Worm (Caenorhabditis elegans): Measurements from ENCODE around the gene trr-1.

DNA sequence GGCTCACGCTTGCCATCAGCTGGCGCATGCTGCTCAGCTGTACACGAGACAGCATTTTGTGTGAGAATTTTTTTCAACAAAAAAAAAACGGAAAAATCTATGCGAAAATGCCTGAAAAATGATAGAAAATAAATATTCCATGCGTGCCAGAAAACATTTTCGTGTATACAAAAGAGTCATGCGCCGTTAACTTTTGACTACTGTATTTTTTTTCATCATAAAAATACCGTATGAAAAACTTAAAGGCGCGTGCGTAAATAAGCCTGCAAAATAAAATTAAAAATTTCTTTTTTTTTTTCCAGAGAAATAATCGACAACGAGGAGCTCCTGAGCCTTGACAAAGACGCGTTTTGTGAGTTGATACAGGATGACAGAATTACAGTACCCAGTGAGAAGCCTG, 14.2 kb upstream of the trr-1 start:
- TF ChIP-seq hlh-13 (GFP tag; optimal IDR thresholded peaks at IDR 0.05), result no peak
- TF ChIP-seq ama-1 (optimal IDR thresholded peaks at IDR 0.05), result no peak
- TF ChIP-seq lim-6 (tag; optimal IDR thresholded peaks at IDR 0.05), result no peak
- TF ChIP-seq pag-3 (tag; optimal IDR thresholded peaks at IDR 0.05; ENCODE audit: borderline replicate concordance), result no peak
- TF ChIP-seq F13H6.1 (tag; optimal IDR thresholded peaks at IDR 0.05), result no peak
- no peak for TF ChIP-seq eyg-1 (tag; optimal IDR thresholded peaks at IDR 0.05)

All from whole organism, late embryonic.